Worm (Caenorhabditis elegans): ENCODE data around the gene fbxa-188.

- no peak for TF ChIP-seq him-1 (tag; optimal IDR thresholded peaks at IDR 0.05)
- no peak for TF ChIP-seq dao-5 (tag; optimal IDR thresholded peaks at IDR 0.05)
Observed at ce11 chrV:17317297-17317696, 27.4 kb downstream of the fbxa-188 start.

Data from whole organism, L4/young adult.